Fruit fly (Drosophila melanogaster): ENCODE results near the gene Sgt.

Gene Sgt

DNA sequence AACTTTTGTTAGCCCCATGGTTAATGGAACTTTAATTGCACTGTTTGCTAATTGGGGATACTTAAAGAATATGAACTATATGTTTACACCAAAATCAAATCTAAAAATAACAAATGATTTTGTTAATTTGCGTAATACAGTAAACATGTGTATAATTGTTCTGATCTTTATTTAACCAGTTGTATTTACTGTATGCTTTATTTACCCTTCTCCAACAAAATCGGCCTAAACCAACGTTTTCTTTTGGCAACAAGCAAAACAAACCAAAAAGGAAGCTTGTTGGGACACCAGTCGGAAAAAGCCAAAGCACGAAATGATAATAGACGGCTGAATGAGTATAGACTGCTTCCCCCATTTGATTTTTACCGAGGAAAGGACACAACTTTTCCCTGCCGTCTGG is 773 bp upstream of the Sgt start (continued):
- TF ChIP-seq pfk (GFP tag; optimal IDR thresholded peaks at IDR 0.05): peak; percentile 16
- no peak for TF ChIP-seq Abd-B (GFP tag; optimal IDR thresholded peaks at IDR 0.05)
- TF ChIP-seq Fer1 (GFP tag; optimal IDR thresholded peaks at IDR 0.05): peak; percentile 85
- no peak for TF ChIP-seq hkb (optimal IDR thresholded peaks at IDR 0.05)
- TF ChIP-seq hkb (GFP tag; IDR thresholded peaks at IDR 0.05): peak; percentile 65
- TF ChIP-seq Tbp (GFP tag; optimal IDR thresholded peaks at IDR 0.05): no peak
- no peak for TF ChIP-seq Trl (optimal IDR thresholded peaks at IDR 0.05)
- peak; percentile 74 for TF ChIP-seq Trl (GFP tag; optimal IDR thresholded peaks at IDR 0.05)
- peak; percentile 55 for TF ChIP-seq CG9727 (GFP tag; optimal IDR thresholded peaks at IDR 0.05)
- TF ChIP-seq CG17385 (GFP tag; optimal IDR thresholded peaks at IDR 0.05): peak; percentile 24
- TF ChIP-seq CG43689 (GFP tag; IDR thresholded peaks at IDR 0.05): no peak
- TF ChIP-seq so (GFP tag; IDR thresholded peaks at IDR 0.05): no peak; the same call in 2 of the 3 replicates
- TF ChIP-seq gfzf (GFP tag; optimal IDR thresholded peaks at IDR 0.05): no peak
- TF ChIP-seq scrt (GFP tag; optimal IDR thresholded peaks at IDR 0.05): peak; percentile 58
- TF ChIP-seq Elba2 (GFP tag; optimal IDR thresholded peaks at IDR 0.05): no peak
- no peak for TF ChIP-seq danr (GFP tag; IDR thresholded peaks at IDR 0.05)
- no peak; the same call in 1 of the 2 replicates for TF ChIP-seq lmd (GFP tag; IDR thresholded peaks at IDR 0.05)
- peak; percentile 95 for TF ChIP-seq lab (GFP tag; optimal IDR thresholded peaks at IDR 0.05)
- peak; percentile 2 for TF ChIP-seq HLH54F (GFP tag; optimal IDR thresholded peaks at IDR 0.05)
- no peak for TF ChIP-seq Optix (GFP tag; IDR thresholded peaks at IDR 0.05)
- TF ChIP-seq pzg (GFP tag; optimal IDR thresholded peaks at IDR 0.05): peak; percentile 2
- no peak for TF ChIP-seq chn (GFP tag; optimal IDR thresholded peaks at IDR 0.05)
- peak; percentile 62 for TF ChIP-seq mirr (GFP tag; optimal IDR thresholded peaks at IDR 0.05)
- TF ChIP-seq Bteb2 (GFP tag; optimal IDR thresholded peaks at IDR 0.05): peak; percentile 75
- peak; percentile 93 for TF ChIP-seq Med (GFP tag)
- peak; percentile 55 for TF ChIP-seq bcd (GFP tag; optimal IDR thresholded peaks at IDR 0.05)
- peak in 1 of 2 experiments; percentile 80 for TF ChIP-seq dpn (GFP tag; optimal IDR thresholded peaks at IDR 0.05)
- no peak for TF ChIP-seq CG9932 (GFP tag; IDR thresholded peaks at IDR 0.05)
- no peak for TF ChIP-seq zen2 (GFP tag; IDR thresholded peaks at IDR 0.05; ENCODE audit: partially characterized antibody)
- TF ChIP-seq Six4 (GFP tag; optimal IDR thresholded peaks at IDR 0.05): no peak
- TF ChIP-seq CG6689 (GFP tag; IDR thresholded peaks at IDR 0.05): no peak
- peak; percentile 90 for TF ChIP-seq CG3281 (GFP tag; optimal IDR thresholded peaks at IDR 0.05)
- TF ChIP-seq CG1602 (GFP tag; optimal IDR thresholded peaks at IDR 0.05): no peak
- TF ChIP-seq Spps (tag; optimal IDR thresholded peaks at IDR 0.05): no peak
- no peak for TF ChIP-seq Bgb (GFP tag; IDR thresholded peaks at IDR 0.05; ENCODE audit: partially characterized antibody)
- TF ChIP-seq CG17359 (tag; optimal IDR thresholded peaks at IDR 0.05): no peak
- no peak for TF ChIP-seq CG8290 (GFP tag; optimal IDR thresholded peaks at IDR 0.05)
- peak in 1 of 2 experiments; percentile 95 for TF ChIP-seq CG8290 (tag; optimal IDR thresholded peaks at IDR 0.05)
- peak; percentile 59 for TF ChIP-seq slou (GFP tag; optimal IDR thresholded peaks at IDR 0.05)
- TF ChIP-seq Fer2 (tag; optimal IDR thresholded peaks at IDR 0.05): peak; percentile 74
- no peak for TF ChIP-seq BEAF-32 (GFP tag; optimal IDR thresholded peaks at IDR 0.05)
- peak; percentile 49 for TF ChIP-seq Dip3 (GFP tag; optimal IDR thresholded peaks at IDR 0.05)
- TF ChIP-seq Eip74EF (GFP tag; optimal IDR thresholded peaks at IDR 0.05): no peak
- TF ChIP-seq BtbVII (GFP tag; optimal IDR thresholded peaks at IDR 0.05): peak; percentile 78
- no peak for TF ChIP-seq ftz-f1 (GFP tag; optimal IDR thresholded peaks at IDR 0.05)
- peak; percentile 52 for TF ChIP-seq ash1 (GFP tag; optimal IDR thresholded peaks at IDR 0.05)
- no peak for TF ChIP-seq sens-2 (GFP tag; IDR thresholded peaks at IDR 0.05)
- TF ChIP-seq CG12104 (GFP tag; optimal IDR thresholded peaks at IDR 0.05): peak; percentile 33
- peak; percentile 66 for TF ChIP-seq eyg (GFP tag; optimal IDR thresholded peaks at IDR 0.05)
- no peak for TF ChIP-seq CG31441 (GFP tag; IDR thresholded peaks at IDR 0.05)
- no peak for TF ChIP-seq CG12942 (GFP tag; optimal IDR thresholded peaks at IDR 0.05)
- TF ChIP-seq hth (optimal IDR thresholded peaks at IDR 0.05): no peak
- TF ChIP-seq D19A (tag; optimal IDR thresholded peaks at IDR 0.05): no peak
